Worm (Caenorhabditis elegans) whole organism, L4 larva: ENCODE data around the gene T28H11.7.
"Not testable (repeated sequence)": the region's sequence is repeated elsewhere in the genome, so short reads cannot be mapped to it uniquely, and the experiment has no call there.

Experiments
- F44E2.7 ChIP-seq: fragments of 200-800 bp; sonication (Bioruptor generic); IDR thresholded peaks from 2 replicates; pipeline ENCODE4 v2.1.2; 2022; ENCODE audit warnings: missing genetic modification characterization, missing compliant biosample characterization
- ceh-32 ChIP-seq: sonication (generic microtip); optimal IDR thresholded peaks from 2 replicates; lab custom pipeline; 2016; ENCODE audit warnings: mild to moderate bottlenecking, missing genetic modification characterization, missing compliant biosample characterization; ENCODE audit not compliant: poor library complexity
- lsy-2 ChIP-seq, 2 experiments: fragments of 150-350 bp in 1 of 2; sonication (generic microtip) in 1 of 2; optimal IDR thresholded peaks; 2 replicates each; lab custom pipeline; 2014 to 2017; ENCODE audit warnings: missing biosample characterization in 2 of 2, missing genetic modification characterization in 2 of 2
- nhr-28 ChIP-seq: fragments of 150-350 bp; optimal IDR thresholded peaks from 2 replicates; lab custom pipeline; 2014; ENCODE audit warnings: missing biosample characterization, missing genetic modification characterization
- nhr-76 ChIP-seq: fragments of 150-350 bp; optimal IDR thresholded peaks from 2 replicates; lab custom pipeline; 2014; ENCODE audit warnings: missing biosample characterization, missing genetic modification characterization
- php-3 ChIP-seq: fragments of 200-800 bp; sonication (Bioruptor generic); IDR thresholded peaks from 2 replicates; pipeline ENCODE4 v1.3.6; 2022; ENCODE audit warnings: missing genetic modification reagents, missing genetic modification characterization, missing compliant biosample characterization
- pqm-1 ChIP-seq: sonication (generic microtip); optimal IDR thresholded peaks from 2 replicates; lab custom pipeline; 2017; ENCODE audit warnings: missing biosample characterization, missing genetic modification characterization
- snpc-4 ChIP-seq: fragments of 150-350 bp; optimal IDR thresholded peaks from 2 replicates; lab custom pipeline; 2014; ENCODE audit warnings: missing biosample characterization, missing genetic modification characterization
- zag-1 ChIP-seq: fragments of 150-350 bp; optimal IDR thresholded peaks from 2 replicates; lab custom pipeline; 2014; ENCODE audit warnings: missing biosample characterization, missing genetic modification characterization
- zfp-2 ChIP-seq: sonication (generic microtip); optimal IDR thresholded peaks from 2 replicates; lab custom pipeline; 2016; ENCODE audit warnings: mild to moderate bottlenecking, missing genetic modification characterization, missing compliant biosample characterization

DNA sequence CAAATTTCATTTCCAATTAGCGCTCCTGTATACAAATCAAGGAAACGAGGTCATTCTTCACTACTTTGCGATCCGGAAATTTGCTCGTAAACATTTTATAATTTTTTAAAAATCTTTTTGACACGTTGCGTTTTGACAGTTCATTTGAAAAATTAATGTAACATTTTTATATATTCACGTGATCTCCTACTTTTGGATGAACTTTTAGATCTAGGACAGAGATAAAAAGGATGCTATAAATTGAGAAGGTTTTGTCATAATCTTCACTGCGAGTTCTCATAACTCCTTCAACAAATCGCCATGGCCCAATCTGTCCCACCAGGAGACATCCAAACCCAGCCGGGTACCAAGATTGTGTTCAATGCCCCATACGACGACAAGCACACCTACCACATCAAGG, 45.3 kb upstream of the T28H11.7 start, which contains the start of gene msp-57:
- not testable (repeated sequence) for TF ChIP-seq F44E2.7; snpc-4 (tag; lab: Kevin White, UChicago); php-3; nhr-28 (tag; lab: Kevin White, UChicago); pqm-1 (tag; lab: Kevin White, UChicago); ceh-32; lsy-2 (tag; optimal IDR thresholded peaks at IDR 0.05; lab: Kevin White, UChicago); zag-1; zfp-2 (tag; lab: Kevin White, UChicago); nhr-76 (tag; lab: Kevin White, UChicago)
